Worm (Caenorhabditis elegans) whole organism, midembryonic: ENCODE measurements around the gene gcy-33.

Experiments used
- flt-1 ChIP-seq: fragments of 200-800 bp; sonication (Bioruptor generic); IDR thresholded peaks from 2 replicates; pipeline ENCODE4 v1.3.6; 2022; ENCODE audit warnings: missing genetic modification characterization, missing compliant biosample characterization
- ztf-23 ChIP-seq: fragments of 200-800 bp; sonication (Bioruptor generic); IDR thresholded peaks from 2 replicates; pipeline ENCODE4 v1.3.6; 2022; ENCODE audit warnings: missing genetic modification reagents, missing genetic modification characterization, missing compliant biosample characterization
- ztf-29 ChIP-seq: fragments of 200-800 bp; sonication (Bioruptor generic); IDR thresholded peaks from 2 replicates; pipeline ENCODE4 v1.3.6; 2022; ENCODE audit warnings: missing genetic modification reagents, missing genetic modification characterization, missing compliant biosample characterization

DNA sequence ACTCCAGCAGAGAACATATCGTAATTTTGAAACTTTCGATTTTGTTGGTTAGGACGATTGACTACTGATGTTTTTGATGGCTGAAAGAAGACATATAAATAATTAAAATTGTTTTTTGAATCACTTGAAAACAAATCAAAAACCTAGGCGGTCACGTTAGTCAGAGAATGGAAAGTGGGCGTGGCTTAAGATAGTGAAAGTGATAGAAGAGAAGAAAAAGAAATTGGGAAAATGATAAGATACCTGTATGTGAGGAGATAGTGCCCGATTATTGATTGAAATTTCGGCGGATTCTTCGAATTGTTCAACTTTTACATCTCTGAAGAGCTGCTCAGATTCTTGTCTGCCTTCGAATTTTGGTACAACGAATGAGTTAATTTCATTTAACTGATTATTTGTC lies 10.1 kb upstream of the gcy-33 start:
- TF ChIP-seq flt-1 (GFP tag; lab: Robert Waterston, UW) = no peak
- no peak for TF ChIP-seq ztf-29
- TF ChIP-seq ztf-23 (GFP tag; lab: Robert Waterston, UW) = no peak
